Worm (Caenorhabditis elegans): ENCODE measurements around the gene C27H5.6.

C27H5.6 gene

ce11 chrII:7200051-7200599, 13.1 kb upstream of the C27H5.6 start, which contains the start of gene pcrg-1:
TSS of gene pcrg-1 (plus strand) at chrII:7200549.
- peak; percentile 55; the same call in 1 of the 2 replicates for TF ChIP-seq F44E2.7 (GFP tag; IDR thresholded peaks at IDR 0.05)
- no peak for TF ChIP-seq ztf-11 (tag; optimal IDR thresholded peaks at IDR 0.05)
- peak; percentile 90; the same call in 1 of the 2 replicates for TF ChIP-seq D1046.2 (GFP tag; IDR thresholded peaks at IDR 0.05)
- TF ChIP-seq ctbp-1 (GFP tag; IDR thresholded peaks at IDR 0.05): peak; percentile 76
- no peak for TF ChIP-seq daf-12 (tag; optimal IDR thresholded peaks at IDR 0.05)
- peak; percentile 72 for TF ChIP-seq F10B5.3 (tag; optimal IDR thresholded peaks at IDR 0.05)
- TF ChIP-seq Y48G9A.11 (GFP tag; IDR thresholded peaks at IDR 0.05): peak; percentile 84
- peak; percentile 74 for TF ChIP-seq rbr-2 (tag; optimal IDR thresholded peaks at IDR 0.05)
- no peak for TF ChIP-seq lin-39 (tag; optimal IDR thresholded peaks at IDR 0.05)
- TF ChIP-seq lin-1 (GFP tag; IDR thresholded peaks at IDR 0.05): peak; percentile 66
- TF ChIP-seq zip-2 (tag; optimal IDR thresholded peaks at IDR 0.05): peak; percentile 35
- peak; percentile 77 for TF ChIP-seq nhr-6 (tag; optimal IDR thresholded peaks at IDR 0.05)
- TF ChIP-seq gei-8 (GFP tag; optimal IDR thresholded peaks at IDR 0.05): peak; percentile 12
- peak; percentile 59 for TF ChIP-seq spr-3 (GFP tag; optimal IDR thresholded peaks at IDR 0.05)
- TF ChIP-seq madf-9 (GFP tag; conservative IDR thresholded peaks at IDR 0.05): peak; percentile 80
- peak; percentile 12 to 56 for TF ChIP-seq hif-1 (tag; optimal IDR thresholded peaks at IDR 0.05)
- peak; percentile 89 for TF ChIP-seq nhr-41 (GFP tag; IDR thresholded peaks at IDR 0.05)
- peak; percentile 73 for TF ChIP-seq mes-2 (tag; optimal IDR thresholded peaks at IDR 0.05; ENCODE audit: poor library complexity, severe bottlenecking)
- TF ChIP-seq nhr-102 (tag; optimal IDR thresholded peaks at IDR 0.05): peak; percentile 59
- peak; percentile 35 for TF ChIP-seq T20F7.1 (GFP tag; optimal IDR thresholded peaks at IDR 0.05)
- TF ChIP-seq hlh-30 (tag; optimal IDR thresholded peaks at IDR 0.05; ENCODE audit: insufficient read depth): peak; percentile 69
- TF ChIP-seq zfp-3 (GFP tag; conservative IDR thresholded peaks at IDR 0.05): peak; percentile 51; the same call in 1 of the 2 replicates
- TF ChIP-seq lir-3 (tag; optimal IDR thresholded peaks at IDR 0.05): peak; percentile 70
- TF ChIP-seq ZK546.5 (tag; optimal IDR thresholded peaks at IDR 0.05): no peak
- TF ChIP-seq aha-1 (tag): peak; percentile 89
- peak; percentile 79 for TF ChIP-seq ceh-20 (GFP tag; IDR thresholded peaks at IDR 0.05)
- TF ChIP-seq fkh-10 (GFP tag; optimal IDR thresholded peaks at IDR 0.05): no peak
- peak; percentile 97 for TF ChIP-seq egl-43 (GFP tag; IDR thresholded peaks at IDR 0.05)
- no peak for TF ChIP-seq lin-15B (tag; optimal IDR thresholded peaks at IDR 0.05)
- peak; percentile 64 for TF ChIP-seq lin-13 (GFP tag; optimal IDR thresholded peaks at IDR 0.05)
- no peak for TF ChIP-seq sdz-12 (GFP tag; optimal IDR thresholded peaks at IDR 0.05)
- TF ChIP-seq unc-130 (GFP tag; optimal IDR thresholded peaks at IDR 0.05): peak; percentile 47
- no peak for TF ChIP-seq zfp-2 (tag; optimal IDR thresholded peaks at IDR 0.05)
- TF ChIP-seq pha-4 (GFP tag; IDR thresholded peaks at IDR 0.05): peak; percentile 89
- peak; percentile 42 for TF ChIP-seq pha-4 (tag; optimal IDR thresholded peaks at IDR 0.05)
- TF ChIP-seq dve-1 (tag; optimal IDR thresholded peaks at IDR 0.05; ENCODE audit: insufficient read depth): peak; percentile 57
- no peak for TF ChIP-seq egl-27 (tag; optimal IDR thresholded peaks at IDR 0.05)
- TF ChIP-seq lsy-2 (tag; optimal IDR thresholded peaks at IDR 0.05): peak in 1 of 2 experiments; percentile 69
- peak; percentile 82 for TF ChIP-seq Y5F2A.4 (GFP tag; optimal IDR thresholded peaks at IDR 0.05)
- peak; percentile 83 for TF ChIP-seq tra-1 (GFP tag; IDR thresholded peaks at IDR 0.05)
- peak; percentile 97 for TF ChIP-seq hmg-1.1 (GFP tag; IDR thresholded peaks at IDR 0.05)
- no peak for TF ChIP-seq attf-4 (tag; optimal IDR thresholded peaks at IDR 0.05)
- peak; percentile 91 for TF ChIP-seq T26A8.4 (GFP tag; IDR thresholded peaks at IDR 0.05)
- TF ChIP-seq mdl-1 (tag; optimal IDR thresholded peaks at IDR 0.05): no peak
- TF ChIP-seq nhr-111 (GFP tag; optimal IDR thresholded peaks at IDR 0.05): peak; percentile 76
- no peak; the same call in none of the 2 replicates for TF ChIP-seq set-16 (GFP tag; IDR thresholded peaks at IDR 0.05)
- TF ChIP-seq dmd-6 (GFP tag; IDR thresholded peaks at IDR 0.05): peak; percentile 55
- TF ChIP-seq saeg-2 (GFP tag; IDR thresholded peaks at IDR 0.05): peak; percentile 89
- TF ChIP-seq snpc-1.2 (GFP tag; IDR thresholded peaks at IDR 0.05): peak; percentile 86
- TF ChIP-seq F37D6.2 (tag; optimal IDR thresholded peaks at IDR 0.05): peak; percentile 29

All from whole organism, L4 larva.